Worm (Caenorhabditis elegans): ENCODE data around the gene mfn-1.
A peak's percentile ranks its signal among the peaks of the same experiment; 100 is the strongest.

ce11 chrII:11496767-11497166, 25.0 kb upstream of the mfn-1 start, which contains the start of gene emc-5:
- TF ChIP-seq nhr-12 (tag; optimal IDR thresholded peaks at IDR 0.05) (no peak), ztf-11 (tag; optimal IDR thresholded peaks at IDR 0.05) (no peak), snpc-4 (tag; optimal IDR thresholded peaks at IDR 0.05) (no peak), ces-1 (GFP tag; optimal IDR thresholded peaks at IDR 0.05) (no peak), unc-39 (tag; optimal IDR thresholded peaks at IDR 0.05) (no peak), nhr-237 (tag; optimal IDR thresholded peaks at IDR 0.05) (no peak), nhr-28 (tag; optimal IDR thresholded peaks at IDR 0.05) (no peak), ceh-43 (GFP tag; optimal IDR thresholded peaks at IDR 0.05) (no peak), elt-1 (tag; optimal IDR thresholded peaks at IDR 0.05; ENCODE audit: borderline replicate concordance, insufficient read depth) (no peak), ceh-83 (GFP tag; optimal IDR thresholded peaks at IDR 0.05) (no peak), unc-62 (GFP tag; optimal IDR thresholded peaks at IDR 0.05) (peak; percentile 49)

Measured in whole organism, mixed stage, embryonic.